Fruit fly (Drosophila melanogaster): ENCODE measurements around the gene Blos4.

The Blos4 gene

dm6 chr3L:10889692-10890089, 10.8 kb downstream of the Blos4 start, which contains the start of gene Cpr67Fa1:
Gene Cpr67Fa1 (plus strand): TSS chr3L:10889990.
- TF ChIP-seq CG3032 (tag; optimal IDR thresholded peaks at IDR 0.05) (no peak), Gug (GFP tag; IDR thresholded peaks at IDR 0.05) (no peak)

- TF ChIP-seq eg (GFP tag; IDR thresholded peaks at IDR 0.05) (no peak), ss (GFP tag; optimal IDR thresholded peaks at IDR 0.05) (no peak), Met (GFP tag; optimal IDR thresholded peaks at IDR 0.05) (no peak), CG3032 (tag; optimal IDR thresholded peaks at IDR 0.05) (no peak), dac (GFP tag; optimal IDR thresholded peaks at IDR 0.05) (no peak), CG11762 (GFP tag; optimal IDR thresholded peaks at IDR 0.05; ENCODE audit: insufficient read depth) (no peak), fd85E (GFP tag; optimal IDR thresholded peaks at IDR 0.05) (no peak), Hr39 (GFP tag; optimal IDR thresholded peaks at IDR 0.05) (no peak), Sox102F (GFP tag; optimal IDR thresholded peaks at IDR 0.05) (no peak), CG8119 (GFP tag; IDR thresholded peaks at IDR 0.05) (no peak), Hr38 (GFP tag; optimal IDR thresholded peaks at IDR 0.05) (no peak), achi (GFP tag; optimal IDR thresholded peaks at IDR 0.05) (no peak), CG34406 (GFP tag; optimal IDR thresholded peaks at IDR 0.05) (no peak), CG8632 (GFP tag; optimal IDR thresholded peaks at IDR 0.05) (no peak), Eip75B (GFP tag; optimal IDR thresholded peaks at IDR 0.05) (no peak), svp (GFP tag) (no peak), Lpt (GFP tag; optimal IDR thresholded peaks at IDR 0.05) (no peak), esn (GFP tag; optimal IDR thresholded peaks at IDR 0.05) (no peak), Ets96B (tag; optimal IDR thresholded peaks at IDR 0.05) (no peak), CG3919 (GFP tag; optimal IDR thresholded peaks at IDR 0.05) (no peak)
These were observed 12.5 kb downstream of the Blos4 start, which contains the start of gene Cpr67Fa2 for dm6 chr3L:10891414-10891813. Gene Cpr67Fa2 (plus strand): TSS chr3L:10891714.

DNA sequence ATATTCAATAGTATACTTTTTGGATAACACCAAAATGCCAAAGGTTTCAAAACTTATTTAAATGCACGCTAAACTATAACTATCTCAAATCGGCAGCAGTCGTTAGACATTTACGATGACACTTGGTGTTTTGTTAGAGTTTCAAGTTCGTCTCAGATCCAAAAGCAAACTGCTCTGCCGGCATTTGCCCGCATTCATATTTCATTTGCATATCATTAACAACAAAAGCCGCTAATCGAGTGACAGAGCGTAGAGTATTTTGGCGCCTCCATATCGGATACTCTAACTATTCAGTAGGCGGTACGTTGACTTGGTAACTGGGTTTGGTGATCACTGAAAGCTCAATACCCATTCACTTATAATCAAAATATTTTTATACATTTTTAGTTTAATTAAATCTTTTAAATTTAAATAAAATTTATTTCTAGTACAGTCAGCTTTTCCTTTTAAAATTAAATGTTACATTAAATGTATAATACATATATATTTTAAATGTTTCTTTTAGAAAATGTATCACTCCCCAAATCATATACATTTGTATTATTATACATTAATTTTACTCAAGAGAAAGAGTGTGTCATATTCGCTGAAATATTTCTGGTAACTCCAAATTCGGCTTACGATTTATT, 14.4 kb downstream of the Blos4 start:
- peak; percentile 4 for TF ChIP-seq esn (GFP tag; optimal IDR thresholded peaks at IDR 0.05)
- TF ChIP-seq CG16779 (tag; optimal IDR thresholded peaks at IDR 0.05) = no peak

DNA sequence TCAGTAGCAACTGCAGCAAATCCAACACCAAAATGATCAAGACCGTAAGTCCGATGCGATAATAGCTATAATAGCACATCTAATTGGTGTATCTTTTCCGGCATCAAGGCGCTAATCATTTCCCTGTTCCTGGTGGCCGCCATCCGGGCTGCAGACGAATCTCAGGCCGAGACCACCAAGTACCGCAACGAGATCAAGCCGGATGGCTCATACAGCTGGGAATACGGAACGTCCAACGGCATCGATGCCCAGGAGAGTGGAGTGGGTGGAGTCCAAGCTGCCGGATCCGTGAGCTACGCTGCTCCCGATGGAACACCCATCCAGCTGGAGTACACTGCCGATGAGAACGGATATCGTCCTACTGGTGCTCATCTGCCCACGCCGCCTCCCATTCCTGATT, 15.3 kb downstream of the Blos4 start, which contains the start of gene Cpr67Fb:
Cpr67Fb (plus strand) TSS at position 15 of the 400 bp plus-strand sequence.
- TF ChIP-seq CG8632 (GFP tag; optimal IDR thresholded peaks at IDR 0.05) = no peak
- TF ChIP-seq Eip75B (GFP tag; optimal IDR thresholded peaks at IDR 0.05) = no peak
- no peak for TF ChIP-seq Sox14 (GFP tag; optimal IDR thresholded peaks at IDR 0.05)
- TF ChIP-seq CG3032 (tag; optimal IDR thresholded peaks at IDR 0.05) = no peak
- TF ChIP-seq CG6854 (GFP tag; optimal IDR thresholded peaks at IDR 0.05) = no peak
- no peak for TF ChIP-seq CG31627 (GFP tag; optimal IDR thresholded peaks at IDR 0.05)
- TF ChIP-seq achi (GFP tag; optimal IDR thresholded peaks at IDR 0.05) = no peak
- no peak for TF ChIP-seq CG6808 (GFP tag; optimal IDR thresholded peaks at IDR 0.05)

dm6 chr3L:10896923-10897322, 18.0 kb downstream of the Blos4 start:
- TF ChIP-seq svp (GFP tag) (peak; percentile 81), fkh (GFP tag; optimal IDR thresholded peaks at IDR 0.05) (no peak), vri (GFP tag; optimal IDR thresholded peaks at IDR 0.05) (peak; percentile 70)

dm6 chr3L:10897534-10898255, 18.8 kb downstream of the Blos4 start:
- peak; percentile 39 for TF ChIP-seq net (GFP tag; optimal IDR thresholded peaks at IDR 0.05)
- TF ChIP-seq CG3919 (GFP tag; optimal IDR thresholded peaks at IDR 0.05) = no peak
- peak; percentile 7 for TF ChIP-seq Met (GFP tag; optimal IDR thresholded peaks at IDR 0.05)
- peak; percentile 61 for TF ChIP-seq Sox14 (GFP tag; optimal IDR thresholded peaks at IDR 0.05)
- TF ChIP-seq CG15336 (GFP tag; IDR thresholded peaks at IDR 0.05) = no peak; the same call in 1 of the 2 replicates
- no peak for TF ChIP-seq Blimp-1 (GFP tag; optimal IDR thresholded peaks at IDR 0.05)
- no peak; the same call in 2 of the 3 replicates for TF ChIP-seq CG6163 (GFP tag; IDR thresholded peaks at IDR 0.05)
- no peak for TF ChIP-seq CG8632 (GFP tag; optimal IDR thresholded peaks at IDR 0.05)
- no peak for TF ChIP-seq CG9139 (GFP tag; optimal IDR thresholded peaks at IDR 0.05)
- TF ChIP-seq CG6808 (GFP tag; optimal IDR thresholded peaks at IDR 0.05) = no peak
- no peak for TF ChIP-seq CG6792 (GFP tag; optimal IDR thresholded peaks at IDR 0.05)
- no peak for TF ChIP-seq achi (GFP tag; optimal IDR thresholded peaks at IDR 0.05)
- TF ChIP-seq fd59A (GFP tag; optimal IDR thresholded peaks at IDR 0.05) = no peak
- peak; percentile 39 for TF ChIP-seq acj6 (GFP tag; optimal IDR thresholded peaks at IDR 0.05)
- TF ChIP-seq Smox (GFP tag; optimal IDR thresholded peaks at IDR 0.05) = peak; percentile 3
- TF ChIP-seq Eip93F (GFP tag; optimal IDR thresholded peaks at IDR 0.05) = no peak
- TF ChIP-seq Sox15 (GFP tag; optimal IDR thresholded peaks at IDR 0.05) = no peak
- peak in 1 of 2 experiments; percentile 39 for TF ChIP-seq ss (GFP tag; optimal IDR thresholded peaks at IDR 0.05)
- no peak for TF ChIP-seq Gug (GFP tag; IDR thresholded peaks at IDR 0.05)
